Fruit fly (Drosophila melanogaster) S2 (cell line): ENCODE measurements around the gene CG8526.

Experiments
- CG8478 ChIP-seq: fragments of >200 bp; optimal IDR thresholded peaks from 2 replicates; lab custom pipeline; 2018
- CTCF ChIP-seq, 2 experiments: fragments of >200 bp; optimal IDR thresholded peaks; 2 replicates each; lab custom pipeline; 2018

dm6 chr3R:9779764-9780163 is 21.3 kb upstream of the CG8526 start, which contains the start of gene CG12947:
- TF ChIP-seq CG8478 (lab: Kevin White, UChicago) (no peak), CTCF (optimal IDR thresholded peaks at IDR 0.05; lab: Kevin White, UChicago) (no peak)
